Worm (Caenorhabditis elegans) whole organism, L1 larva: ENCODE data around the gene F35C8.5.
A peak's percentile ranks its signal among the peaks of the same experiment; 100 is the strongest.

ENCODE experiments used
- C16A3.4 ChIP-seq: fragments of 150-350 bp; optimal IDR thresholded peaks from 2 replicates; lab custom pipeline; 2014; ENCODE audit warnings: missing biosample characterization, missing genetic modification characterization
- C34B4.2 ChIP-seq: sonication (generic microtip); optimal IDR thresholded peaks from 2 replicates; lab custom pipeline; 2017; ENCODE audit warnings: mild to moderate bottlenecking, missing genetic modification characterization, missing compliant biosample characterization
- Y116A8C.19 ChIP-seq: sonication (generic microtip); optimal IDR thresholded peaks from 2 replicates; lab custom pipeline; 2016; ENCODE audit warnings: missing compliant biosample characterization, missing genetic modification characterization, borderline replicate concordance
- aha-1 ChIP-seq: fragments of 150-350 bp; optimal IDR thresholded peaks from 2 replicates; lab custom pipeline; 2014; ENCODE audit warnings: missing biosample characterization, missing genetic modification characterization
- ceh-82 ChIP-seq, 3 experiments: fragments of 150-350 bp in 1 of 3; sonication (generic microtip) in 2 of 3; optimal IDR thresholded peaks; 2 replicates each; lab custom pipeline; 2014 to 2017; ENCODE audit warnings: missing biosample characterization in 3 of 3, missing genetic modification characterization in 3 of 3
- dpl-1 ChIP-seq, 3 experiments: fragments of 150-350 bp in 2 of 3; sonication (generic microtip) in 1 of 3; optimal IDR thresholded peaks; 2 replicates each; lab custom pipeline; 2014 to 2017; ENCODE audit warnings: missing biosample characterization in 3 of 3, missing genetic modification characterization in 3 of 3, missing genetic modification reagents in 3 of 3
- dsc-1 ChIP-seq: sonication (generic microtip); optimal IDR thresholded peaks from 2 replicates; lab custom pipeline; 2016; ENCODE audit warnings: mild to moderate bottlenecking, missing genetic modification characterization, missing compliant biosample characterization
- efl-1 ChIP-seq, 4 experiments: fragments of 150-350 bp; optimal IDR thresholded peaks in 3 of 4; peaks in 1 of 4; 1 replicate in 1 of 4; 2 replicates in 3 of 4; lab custom pipeline; 2014; ENCODE audit warnings: missing biosample characterization in 2 of 4, missing genetic modification characterization in 2 of 4, missing genetic modification reagents in 2 of 4
- efl-3 ChIP-seq: fragments of 200-800 bp; sonication (Bioruptor generic); optimal IDR thresholded peaks from 2 replicates; lab custom pipeline; 2018; ENCODE audit warnings: mild to moderate bottlenecking, missing genetic modification characterization, missing compliant biosample characterization
- egl-13 ChIP-seq: sonication (generic microtip); optimal IDR thresholded peaks from 2 replicates; lab custom pipeline; 2016; ENCODE audit warnings: missing genotype, missing genetic modification reagents, missing genetic modification characterization, missing compliant biosample characterization
- elt-3 ChIP-seq, 6 experiments: fragments of 150-350 bp in 1 of 6; sonication (generic microtip); optimal IDR thresholded peaks; 2 replicates each; lab custom pipeline; 2017 to 2018; ENCODE audit warnings: missing biosample characterization in 6 of 6, missing genetic modification characterization in 6 of 6, inconsistent platforms in 1 of 6
- fkh-10 ChIP-seq: sonication (generic microtip); optimal IDR thresholded peaks from 2 replicates; lab custom pipeline; 2017; ENCODE audit warnings: missing biosample characterization, missing genetic modification reagents, missing genetic modification characterization
- fkh-4 ChIP-seq: sonication (generic microtip); optimal IDR thresholded peaks from 2 replicates; lab custom pipeline; 2016; ENCODE audit warnings: missing compliant biosample characterization, missing genetic modification characterization, borderline replicate concordance
- fkh-8 ChIP-seq: sonication (generic microtip); optimal IDR thresholded peaks from 2 replicates; lab custom pipeline; 2016; ENCODE audit warnings: mild to moderate bottlenecking, missing genetic modification characterization, missing compliant biosample characterization
- fos-1 ChIP-seq: fragments of 150-350 bp; optimal IDR thresholded peaks from 2 replicates; lab custom pipeline; 2014; ENCODE audit warnings: missing biosample characterization, missing genetic modification characterization
- irx-1 ChIP-seq: sonication (generic microtip); optimal IDR thresholded peaks from 2 replicates; lab custom pipeline; 2016; ENCODE audit warnings: missing genetic modification characterization, missing compliant biosample characterization
- isw-1 ChIP-seq: fragments of 200-800 bp; sonication (Bioruptor generic); IDR thresholded peaks from 2 replicates; pipeline ENCODE4 v1.3.6; 2022; ENCODE audit warnings: missing genetic modification characterization, missing compliant biosample characterization
- jun-1 ChIP-seq: fragments of 150-350 bp; optimal IDR thresholded peaks from 2 replicates; lab custom pipeline; 2014; ENCODE audit warnings: missing biosample characterization, missing genetic modification reagents, missing genetic modification characterization
- lin-14 ChIP-seq: fragments of 200-800 bp; sonication (Bioruptor generic); optimal IDR thresholded peaks from 2 replicates; lab custom pipeline; 2018; ENCODE audit warnings: mild to moderate bottlenecking, missing genetic modification characterization, moderate library complexity, missing compliant biosample characterization
- lin-35 ChIP-seq, 2 experiments: fragments of 150-350 bp; optimal IDR thresholded peaks; 2 replicates each; lab custom pipeline; 2014; ENCODE audit warnings: missing biosample characterization in 2 of 2, missing genetic modification characterization in 2 of 2, missing genetic modification reagents in 2 of 2
- lsy-2 ChIP-seq, 2 experiments: fragments of 150-350 bp; optimal IDR thresholded peaks; 2 replicates each; lab custom pipeline; 2014; ENCODE audit warnings: missing biosample characterization in 2 of 2, missing genetic modification characterization in 2 of 2
- mab-9 ChIP-seq: fragments of 200-800 bp; sonication (Bioruptor generic); IDR thresholded peaks from 2 replicates; pipeline ENCODE4 v1.3.6; 2022; ENCODE audit warnings: missing genetic modification reagents, missing genetic modification characterization, missing compliant biosample characterization
- mdl-1 ChIP-seq, 2 experiments: fragments of 150-350 bp; optimal IDR thresholded peaks; 2 replicates each; lab custom pipeline; 2014 to 2017; ENCODE audit warnings: missing biosample characterization in 2 of 2, missing genetic modification characterization in 2 of 2, inconsistent platforms in 1 of 2
- mep-1 ChIP-seq: fragments of 150-350 bp; optimal IDR thresholded peaks from 2 replicates; lab custom pipeline; 2014; ENCODE audit warnings: missing biosample characterization, missing genetic modification characterization
- nhr-11 ChIP-seq: fragments of 150-350 bp; optimal IDR thresholded peaks from 2 replicates; lab custom pipeline; 2014; ENCODE audit warnings: missing biosample characterization, missing genetic modification characterization
- nhr-71 ChIP-seq: sonication (generic microtip); optimal IDR thresholded peaks from 2 replicates; lab custom pipeline; 2016; ENCODE audit warnings: mild to moderate bottlenecking, missing genetic modification characterization, moderate library complexity, missing compliant biosample characterization
- nhr-76 ChIP-seq: sonication (generic microtip); optimal IDR thresholded peaks from 2 replicates; lab custom pipeline; 2017; ENCODE audit warnings: missing biosample characterization, missing genetic modification characterization
- nhr-85 ChIP-seq: sonication (generic microtip); peaks from one replicate; lab custom pipeline; 2016; ENCODE audit warnings: missing genetic modification characterization, inconsistent platforms, missing compliant biosample characterization
- rnt-1 ChIP-seq: sonication (generic microtip); optimal IDR thresholded peaks from 2 replicates; lab custom pipeline; 2016; ENCODE audit warnings: mild to moderate bottlenecking, missing genetic modification characterization, moderate library complexity, missing compliant biosample characterization
- skn-1 ChIP-seq: fragments of 150-350 bp; optimal IDR thresholded peaks from 2 replicates; lab custom pipeline; 2014; ENCODE audit warnings: missing biosample characterization, missing genetic modification characterization
- snpc-4 ChIP-seq: fragments of 150-350 bp; optimal IDR thresholded peaks from 2 replicates; lab custom pipeline; 2014; ENCODE audit warnings: missing biosample characterization, missing genetic modification characterization
- swsn-7 ChIP-seq: sonication (generic microtip); optimal IDR thresholded peaks from 2 replicates; lab custom pipeline; 2016; ENCODE audit warnings: missing genetic modification characterization, missing compliant biosample characterization
- tbx-2 ChIP-seq: sonication (generic microtip); optimal IDR thresholded peaks from 2 replicates; lab custom pipeline; 2016; ENCODE audit warnings: missing genetic modification characterization, missing compliant biosample characterization
- tlp-1 ChIP-seq: fragments of 150-350 bp; optimal IDR thresholded peaks from 2 replicates; lab custom pipeline; 2014; ENCODE audit warnings: missing biosample characterization, missing genetic modification characterization
- unc-86 ChIP-seq: sonication (generic microtip); optimal IDR thresholded peaks from 2 replicates; lab custom pipeline; 2016; ENCODE audit warnings: missing genetic modification characterization, missing compliant biosample characterization
- ztf-11 ChIP-seq, 2 experiments: sonication (generic microtip); optimal IDR thresholded peaks; 2 replicates each; lab custom pipeline; 2016 to 2017; ENCODE audit warnings: missing genetic modification characterization in 2 of 2, missing biosample characterization in 1 of 2, missing compliant biosample characterization in 1 of 2

Gene F35C8.5

DNA sequence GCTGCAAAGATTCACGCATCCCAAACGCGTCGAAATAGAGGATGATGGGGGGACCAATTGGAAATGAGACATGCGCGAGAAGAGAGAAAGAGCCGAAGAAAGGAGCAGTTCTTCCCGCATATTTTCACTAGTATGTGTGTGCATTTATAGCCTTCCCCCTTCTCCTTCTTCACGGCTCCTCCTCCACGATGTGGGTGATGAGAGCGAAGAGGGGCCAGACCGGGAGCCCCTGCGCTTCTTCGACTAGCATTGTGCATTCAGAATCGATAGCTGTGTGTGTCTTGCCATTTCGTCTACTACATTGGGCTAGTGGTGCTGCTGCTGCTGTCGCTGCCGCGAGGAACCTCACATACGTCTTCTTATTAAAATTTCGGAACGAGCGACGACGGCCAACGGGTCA lies 2.6 kb downstream of the F35C8.5 start, which contains the start of gene jkk-1 (continued):
- TF ChIP-seq fkh-8 (tag; lab: Kevin White, UChicago) = peak; percentile 58
- no peak for TF ChIP-seq mdl-1 (tag; optimal IDR thresholded peaks at IDR 0.05; lab: Kevin White, UChicago)
- peak; percentile 36 to 53 (median 39) for TF ChIP-seq ceh-82 (tag; optimal IDR thresholded peaks at IDR 0.05; lab: Kevin White, UChicago)
- peak in 1 of 2 experiments; percentile 21 for TF ChIP-seq lsy-2 (tag; optimal IDR thresholded peaks at IDR 0.05; lab: Kevin White, UChicago)
- peak; percentile 29 for TF ChIP-seq unc-86 (tag; lab: Kevin White, UChicago)
- TF ChIP-seq lin-35 (GFP tag; optimal IDR thresholded peaks at IDR 0.05; lab: Kevin White, UChicago) = peak in 1 of 2 experiments; percentile 3
- peak; percentile 83 for TF ChIP-seq lin-14 (GFP tag; lab: Kevin White, UChicago)
- TF ChIP-seq snpc-4 (tag; lab: Kevin White, UChicago) = no peak
- peak; percentile 10 for TF ChIP-seq swsn-7 (tag; lab: Kevin White, UChicago)
- peak; percentile 51; the same call in 1 of the 2 replicates for TF ChIP-seq mab-9
- no peak for TF ChIP-seq dpl-1 (GFP tag; optimal IDR thresholded peaks at IDR 0.05; lab: Kevin White, UChicago)
- no peak for TF ChIP-seq fkh-4 (tag; lab: Kevin White, UChicago)
- no peak for TF ChIP-seq jun-1 (tag; lab: Kevin White, UChicago)
- TF ChIP-seq, all 84 proteins: peak for 14

DNA sequence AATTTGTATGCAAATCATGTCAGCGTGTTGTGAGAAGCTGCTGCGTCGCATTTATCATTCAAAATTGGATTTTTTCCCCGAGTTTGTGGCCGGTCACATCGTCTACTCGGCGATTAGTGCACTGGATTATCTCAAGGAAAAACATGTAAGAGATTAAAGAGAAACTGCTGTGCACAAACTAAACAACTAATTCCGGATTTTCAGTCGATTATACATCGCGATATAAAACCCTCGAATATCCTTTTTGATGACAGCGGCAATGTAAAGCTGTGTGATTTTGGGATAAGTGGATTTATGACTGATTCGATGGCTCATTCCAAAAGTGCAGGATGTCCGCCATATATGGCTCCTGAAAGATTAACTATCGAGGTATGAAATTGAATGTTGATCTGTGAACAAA lies 5.0 kb downstream of the F35C8.5 start:
- TF ChIP-seq dsc-1 (tag; lab: Kevin White, UChicago) = peak; percentile 77
- no peak for TF ChIP-seq mep-1 (tag; lab: Kevin White, UChicago)
- TF ChIP-seq efl-1 (optimal IDR thresholded peaks at IDR 0.05; lab: Kevin White, UChicago) = no peak
- TF ChIP-seq efl-1 (GFP tag; optimal IDR thresholded peaks at IDR 0.05 in 1 of 2; lab: Kevin White, UChicago) = peak in 1 of 2 experiments; percentile 53
- peak; percentile 58 for TF ChIP-seq egl-13 (tag; lab: Kevin White, UChicago)

DNA sequence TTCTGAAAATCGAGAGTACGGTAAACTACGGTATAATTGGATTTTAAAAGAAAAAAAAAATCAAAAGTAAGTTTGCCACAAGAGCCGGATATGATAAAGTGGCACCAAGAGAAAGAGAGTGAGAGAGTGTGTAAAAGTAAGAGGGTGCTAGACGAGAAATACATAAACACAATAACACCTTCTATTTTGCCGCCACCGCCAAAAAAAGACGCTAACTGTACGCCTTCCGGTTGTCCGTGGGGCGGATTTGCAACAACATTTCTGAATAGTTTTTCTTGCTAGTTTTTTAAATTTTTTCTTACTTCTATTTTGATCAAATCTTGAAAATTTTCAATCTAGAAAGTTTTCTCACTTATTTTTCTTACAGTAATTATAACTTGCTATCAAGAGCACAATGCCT lies 7.0 kb downstream of the F35C8.5 start, which contains the start of gene F35C8.8:
TSS of gene F35C8.8 (minus strand) at position 2 of the 400 bp plus-strand sequence.
- TF ChIP-seq tlp-1 (tag; lab: Kevin White, UChicago) (no peak), ztf-11 (tag; optimal IDR thresholded peaks at IDR 0.05; lab: Kevin White, UChicago) (no peak), Y116A8C.19 (no peak), elt-3 (tag; optimal IDR thresholded peaks at IDR 0.05; lab: Kevin White, UChicago) (no peak), skn-1 (tag; lab: Kevin White, UChicago) (no peak), lin-35 (GFP tag; optimal IDR thresholded peaks at IDR 0.05; lab: Kevin White, UChicago) (no peak), fkh-10 (no peak), unc-86 (tag; lab: Kevin White, UChicago) (no peak), efl-1 (optimal IDR thresholded peaks at IDR 0.05; lab: Kevin White, UChicago) (no peak), efl-1 (GFP tag; optimal IDR thresholded peaks at IDR 0.05 in 1 of 2; lab: Kevin White, UChicago) (no peak), C34B4.2 (tag; lab: Kevin White, UChicago) (no peak), fkh-8 (tag; lab: Kevin White, UChicago) (no peak), isw-1 (no peak), C16A3.4 (tag; lab: Kevin White, UChicago) (no peak)

DNA sequence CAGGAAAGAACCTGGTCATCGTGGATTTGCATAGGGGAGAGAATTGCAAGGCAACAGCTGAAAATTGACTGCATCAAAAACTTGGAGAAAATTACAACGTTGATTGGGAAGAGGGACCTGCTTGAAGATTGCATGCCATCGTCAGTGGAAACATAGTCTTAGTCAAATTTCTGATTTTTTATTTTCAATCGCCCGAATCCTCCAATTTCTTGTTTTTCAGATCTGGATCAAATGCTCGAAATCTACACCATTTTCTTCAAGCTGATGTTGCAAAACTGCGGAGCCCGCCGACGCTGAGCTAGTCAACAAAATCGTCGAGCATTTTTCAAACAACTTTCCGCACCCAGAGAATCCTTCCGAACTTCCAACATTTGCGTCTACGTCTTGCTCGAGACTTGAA lies 8.0 kb downstream of the F35C8.5 start:
- no peak for TF ChIP-seq irx-1
- no peak for TF ChIP-seq snpc-4 (tag; lab: Kevin White, UChicago)
- no peak for TF ChIP-seq efl-3
- no peak for TF ChIP-seq nhr-71
- no peak for TF ChIP-seq tbx-2 (tag; lab: Kevin White, UChicago)
- TF ChIP-seq nhr-11 (tag; lab: Kevin White, UChicago) = no peak
- TF ChIP-seq aha-1 (tag; lab: Kevin White, UChicago) = no peak
- no peak for TF ChIP-seq nhr-85 (tag; lab: Kevin White, UChicago)
- TF ChIP-seq rnt-1 (tag; lab: Kevin White, UChicago) = no peak
- no peak for TF ChIP-seq nhr-76 (tag; lab: Kevin White, UChicago)
- TF ChIP-seq fos-1 (tag; lab: Kevin White, UChicago) = no peak
- TF ChIP-seq isw-1 = no peak
- TF ChIP-seq efl-1 (optimal IDR thresholded peaks at IDR 0.05; lab: Kevin White, UChicago) = no peak
- TF ChIP-seq efl-1 (GFP tag; optimal IDR thresholded peaks at IDR 0.05 in 1 of 2; lab: Kevin White, UChicago) = no peak
